Worm (Caenorhabditis elegans): ENCODE data around the gene T05C12.11.

- TF ChIP-seq ama-1 (optimal IDR thresholded peaks at IDR 0.05) (no peak), unc-39 (tag; optimal IDR thresholded peaks at IDR 0.05) (no peak), egl-27 (tag; optimal IDR thresholded peaks at IDR 0.05) (no peak)
Observed at ce11 chrII:8198503-8198902, 28.2 kb upstream of the T05C12.11 start, which contains the start of gene qua-1.

All from whole organism, L4 larva.